Fruit fly (Drosophila melanogaster): Measurements from ENCODE around the gene Obp69a.

Obp69a gene

dm6 chr3L:12399171-12399570 lies 3.2 kb downstream of the Obp69a start, which contains the start of gene CG32104 (continued):
- no peak for TF ChIP-seq sima (GFP tag; optimal IDR thresholded peaks at IDR 0.05)
- no peak for TF ChIP-seq CG42726 (GFP tag; IDR thresholded peaks at IDR 0.05; ENCODE audit: partially characterized antibody)
- no peak for TF ChIP-seq CG32767 (GFP tag; IDR thresholded peaks at IDR 0.05)

DNA sequence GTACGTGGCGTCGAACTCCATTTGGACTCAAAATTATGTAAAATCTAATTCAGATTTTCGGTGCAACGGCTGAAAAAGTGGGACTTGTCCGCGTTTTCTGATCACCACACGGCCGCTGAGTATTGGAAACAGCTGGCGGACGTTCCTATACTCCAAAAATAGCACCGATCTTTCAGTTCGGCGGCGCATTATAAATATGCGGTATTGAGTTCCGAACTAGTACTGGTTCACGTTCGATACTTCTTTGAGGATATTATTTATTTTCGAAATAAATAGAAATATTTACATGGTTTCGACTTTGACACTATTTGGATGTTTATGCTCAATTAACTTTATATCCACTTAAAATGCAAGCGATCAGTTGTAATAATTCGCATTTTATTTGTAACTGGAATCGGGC lies 5.8 kb downstream of the Obp69a start, which contains the start of gene Smyd4-2:
Gene Smyd4-2 (minus strand): TSS at position 136 of the 400 bp plus-strand sequence.
- TF ChIP-seq CG15696 (tag; optimal IDR thresholded peaks at IDR 0.05): no peak
- no peak for TF ChIP-seq shn (GFP tag; optimal IDR thresholded peaks at IDR 0.05)
- no peak for TF ChIP-seq pum (GFP tag; optimal IDR thresholded peaks at IDR 0.05)
- TF ChIP-seq crp (GFP tag; optimal IDR thresholded peaks at IDR 0.05): peak in 1 of 2 experiments; percentile 33
- TF ChIP-seq oc (tag; optimal IDR thresholded peaks at IDR 0.05): no peak
- TF ChIP-seq CG3838 (GFP tag; optimal IDR thresholded peaks at IDR 0.05): no peak
- no peak for TF ChIP-seq gt (GFP tag; IDR thresholded peaks at IDR 0.05)
- no peak for TF ChIP-seq Sin3A (optimal IDR thresholded peaks at IDR 0.05)
- no peak for TF ChIP-seq Rx (GFP tag; IDR thresholded peaks at IDR 0.05)
- peak; percentile 96 for TF ChIP-seq CG15514 (GFP tag; optimal IDR thresholded peaks at IDR 0.05)

DNA sequence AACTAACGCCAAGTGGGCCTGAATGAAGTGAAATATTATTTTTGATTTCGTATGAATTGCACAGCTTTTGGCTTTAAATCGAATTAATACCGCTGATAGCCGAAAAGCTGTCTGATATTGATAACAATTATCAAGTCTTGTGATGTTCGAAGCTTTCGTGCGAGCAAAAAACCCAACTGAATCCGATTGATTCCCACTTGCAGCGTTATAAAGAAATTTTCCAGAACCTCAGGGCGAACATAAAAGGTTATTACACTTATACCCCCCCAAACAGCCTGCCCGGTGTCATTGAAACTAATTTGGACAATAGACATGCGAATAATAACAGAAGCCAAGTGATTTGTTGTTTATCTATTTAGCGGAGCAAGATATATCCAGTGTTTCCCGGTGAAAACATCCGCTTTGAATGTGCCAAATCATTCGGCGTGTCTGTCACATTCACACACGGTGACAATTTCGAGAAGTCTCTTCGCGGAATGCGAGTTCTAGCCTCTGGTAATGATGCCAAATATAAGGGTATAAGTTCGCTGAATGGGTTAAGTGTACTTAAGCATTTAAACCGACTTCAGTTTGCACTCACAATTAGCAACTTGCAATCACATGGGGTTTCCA lies 10.0 kb downstream of the Obp69a start:
- TF ChIP-seq CG9932 (GFP tag; IDR thresholded peaks at IDR 0.05): no peak
- peak in 1 of 2 experiments; percentile 6 for TF ChIP-seq Pdp1 (GFP tag; optimal IDR thresholded peaks at IDR 0.05)
- peak; percentile 50 for TF ChIP-seq exex (tag; optimal IDR thresholded peaks at IDR 0.05)
- TF ChIP-seq CG17829 (tag; optimal IDR thresholded peaks at IDR 0.05): no peak
- TF ChIP-seq CG12769 (tag; optimal IDR thresholded peaks at IDR 0.05): peak; percentile 5

DNA sequence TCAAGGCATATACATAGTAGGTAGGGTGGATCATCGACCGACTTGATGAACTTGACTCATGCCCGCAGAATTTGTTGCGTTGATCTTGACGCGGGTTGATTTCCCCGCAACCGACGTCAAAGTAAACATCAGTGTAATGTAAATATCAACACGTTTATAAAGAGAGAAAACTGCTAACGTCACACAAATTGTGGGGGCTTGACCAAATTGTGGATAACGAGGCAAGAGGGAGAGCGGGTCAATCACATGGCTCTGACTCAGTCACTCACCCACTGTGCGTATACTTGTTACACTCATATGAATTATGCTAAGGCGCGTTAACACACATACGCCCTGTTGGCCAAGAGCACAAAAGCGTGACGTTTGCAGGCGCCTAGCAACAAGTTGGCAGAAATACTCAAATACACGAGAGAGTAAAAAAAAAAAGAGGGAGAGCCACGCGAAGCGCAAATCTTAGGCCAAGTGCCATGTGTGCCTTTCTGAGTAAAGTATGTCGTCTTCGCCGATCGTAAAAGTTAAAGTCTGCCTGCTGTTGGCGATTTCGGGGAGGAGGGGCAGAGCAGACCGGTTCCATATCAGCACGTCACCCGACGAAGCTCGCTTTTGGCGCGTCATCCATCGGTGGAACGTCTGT lies 11.1 kb downstream of the Obp69a start:
- peak; percentile 76 for TF ChIP-seq Ptx1 (GFP tag; IDR thresholded peaks at IDR 0.05)
- peak; percentile 99 for TF ChIP-seq Med (GFP tag)
- no peak for TF ChIP-seq hth (optimal IDR thresholded peaks at IDR 0.05)
- TF ChIP-seq CG10321 (GFP tag; IDR thresholded peaks at IDR 0.05): peak; percentile 85
- peak; percentile 14 for TF ChIP-seq gfzf (GFP tag; optimal IDR thresholded peaks at IDR 0.05)
- peak; percentile 70 for TF ChIP-seq dm (GFP tag; optimal IDR thresholded peaks at IDR 0.05)
- peak; percentile 99 for TF ChIP-seq CG10543 (GFP tag; optimal IDR thresholded peaks at IDR 0.05)
- peak; percentile 88 for TF ChIP-seq CG16863 (GFP tag; optimal IDR thresholded peaks at IDR 0.05)
- peak; percentile 94 for TF ChIP-seq CkIIα-i1 (GFP tag; IDR thresholded peaks at IDR 0.05)
- peak; percentile 6 for TF ChIP-seq nmo (GFP tag; optimal IDR thresholded peaks at IDR 0.05)
- TF ChIP-seq CG18011 (GFP tag; optimal IDR thresholded peaks at IDR 0.05): peak; percentile 78
- TF ChIP-seq Bdp1 (GFP tag; optimal IDR thresholded peaks at IDR 0.05): peak; percentile 90
- TF ChIP-seq CG30431 (GFP tag; optimal IDR thresholded peaks at IDR 0.05): peak; percentile 24
- peak; percentile 83 for TF ChIP-seq Hand (GFP tag; optimal IDR thresholded peaks at IDR 0.05)
- TF ChIP-seq Pdp1 (GFP tag; optimal IDR thresholded peaks at IDR 0.05): peak; percentile 78 to 89
- TF ChIP-seq CG5953 (GFP tag; IDR thresholded peaks at IDR 0.05): peak; percentile 93
- peak; percentile 97 for TF ChIP-seq caup (GFP tag; optimal IDR thresholded peaks at IDR 0.05; ENCODE audit: severe bottlenecking)
- no peak for TF ChIP-seq zf30C (GFP tag; optimal IDR thresholded peaks at IDR 0.05)
- peak; percentile 97 for TF ChIP-seq nau (GFP tag; optimal IDR thresholded peaks at IDR 0.05)
- TF ChIP-seq zen2 (GFP tag; IDR thresholded peaks at IDR 0.05; ENCODE audit: partially characterized antibody): 0 out of 3 replicates have a peak, but pooled peaks have one; percentile 16
- peak; percentile 1 for TF ChIP-seq CG17186 (GFP tag; optimal IDR thresholded peaks at IDR 0.05)
- TF ChIP-seq cas (GFP tag; IDR thresholded peaks at IDR 0.05): peak; percentile 80
- TF ChIP-seq CG6272 (GFP tag; IDR thresholded peaks at IDR 0.05): no peak
- TF ChIP-seq pnt (GFP tag; optimal IDR thresholded peaks at IDR 0.05): peak; percentile 86
- peak; percentile 78 for TF ChIP-seq CG31224 (GFP tag; IDR thresholded peaks at IDR 0.05)
- peak; percentile 93 for TF ChIP-seq CG17568 (GFP tag; optimal IDR thresholded peaks at IDR 0.05)
- TF ChIP-seq Dek (tag; optimal IDR thresholded peaks at IDR 0.05): peak; percentile 86
